Fruit fly (Drosophila melanogaster) whole organism, embryonic: ENCODE measurements around the gene TTLL4A.

Source experiments
- Blimp-1 ChIP-seq: fragments of 200-800 bp; sonication (Bioruptor generic); optimal IDR thresholded peaks from 3 replicates; lab custom pipeline; 2018; ENCODE audit warnings: missing biosample characterization, missing genetic modification characterization, mild to moderate bottlenecking, moderate library complexity, missing genetic modification reagents
- BtbVII ChIP-seq: fragments of 200-800 bp; sonication (Bioruptor generic); optimal IDR thresholded peaks from 3 replicates; lab custom pipeline; 2017; ENCODE audit warnings: missing biosample characterization, mild to moderate bottlenecking, missing genetic modification characterization
- CG10147 ChIP-seq: fragments of 200-800 bp; sonication (Bioruptor generic); optimal IDR thresholded peaks from 2 replicates; lab custom pipeline; 2019; ENCODE audit warnings: missing biosample characterization, mild to moderate bottlenecking, missing genetic modification characterization, moderate library complexity
- CG10462 ChIP-seq: fragments of 200-800 bp; sonication (Bioruptor generic); optimal IDR thresholded peaks from 2 replicates; lab custom pipeline; 2016; ENCODE audit warnings: missing biosample characterization, missing genetic modification characterization
- CG10565 ChIP-seq: fragments of 200-800 bp; sonication (Bioruptor generic); optimal IDR thresholded peaks from 3 replicates; lab custom pipeline; 2016; ENCODE audit warnings: missing biosample characterization, mild to moderate bottlenecking, missing genetic modification characterization
- CG10654 ChIP-seq: fragments of 200-800 bp; sonication (Bioruptor generic); optimal IDR thresholded peaks from 2 replicates; lab custom pipeline; 2016; ENCODE audit warnings: missing biosample characterization, missing genetic modification characterization
- CG11085 ChIP-seq: fragments of 200-800 bp; sonication (Bioruptor generic); IDR thresholded peaks from 2 replicates; pipeline ENCODE4 v1.3.6; 2022; ENCODE audit warnings: missing biosample characterization, missing genetic modification characterization
- CG11504 ChIP-seq: fragments of 200-800 bp; sonication (Bioruptor generic); optimal IDR thresholded peaks from 3 replicates; lab custom pipeline; 2019; ENCODE audit warnings: missing biosample characterization, mild to moderate bottlenecking, missing genetic modification characterization, moderate library complexity
- CG12104 ChIP-seq: fragments of 200-800 bp; sonication (Bioruptor generic); optimal IDR thresholded peaks from 3 replicates; lab custom pipeline; 2016; ENCODE audit warnings: missing biosample characterization, missing genetic modification characterization
- CG12299 ChIP-seq: fragments of 200-800 bp; sonication (Bioruptor generic); optimal IDR thresholded peaks from 2 replicates; lab custom pipeline; 2018; ENCODE audit warnings: missing biosample characterization, mild to moderate bottlenecking, missing genetic modification characterization
- CG14050 ChIP-seq: fragments of 200-800 bp; sonication (Bioruptor generic); IDR thresholded peaks from 3 replicates; pipeline ENCODE4 v1.3.6; 2022; ENCODE audit warnings: missing biosample characterization, missing genetic modification characterization
- CG15269 ChIP-seq: fragments of 200-800 bp; sonication (Bioruptor generic); optimal IDR thresholded peaks from 2 replicates; lab custom pipeline; 2018; ENCODE audit warnings: missing biosample characterization, mild to moderate bottlenecking, missing genetic modification characterization, moderate library complexity
- CG15479 ChIP-seq: fragments of 200-800 bp; sonication (Bioruptor generic); optimal IDR thresholded peaks from 3 replicates; lab custom pipeline; 2019; ENCODE audit warnings: missing biosample characterization, mild to moderate bottlenecking, missing genetic modification characterization, moderate library complexity
- CG1647 ChIP-seq: fragments of 200-800 bp; sonication (Bioruptor generic); optimal IDR thresholded peaks from 3 replicates; lab custom pipeline; 2016; ENCODE audit warnings: missing biosample characterization, missing genetic modification characterization
- CG31441 ChIP-seq: fragments of 200-800 bp; sonication (Bioruptor generic); IDR thresholded peaks from 2 replicates; pipeline ENCODE4 v1.3.6; 2022; ENCODE audit warnings: missing biosample characterization, missing genetic modification characterization
- CG3847 ChIP-seq: fragments of 200-800 bp; sonication (Bioruptor generic); IDR thresholded peaks from 2 replicates; pipeline ENCODE4 v1.3.6; 2022; ENCODE audit warnings: missing biosample characterization, missing genetic modification characterization
- CG6689 ChIP-seq: fragments of 200-800 bp; sonication (Bioruptor generic); IDR thresholded peaks from 2 replicates; pipeline ENCODE4 v1.3.6; 2022; ENCODE audit warnings: missing biosample characterization, missing genetic modification characterization
- CG7372 ChIP-seq: fragments of 200-800 bp; sonication (Bioruptor generic); IDR thresholded peaks from 2 replicates; pipeline ENCODE4 v1.3.6; 2022; ENCODE audit warnings: missing biosample characterization, missing genetic modification characterization
- CG8089 ChIP-seq: fragments of 200-800 bp; sonication (Bioruptor generic); optimal IDR thresholded peaks from 3 replicates; lab custom pipeline; 2016; ENCODE audit warnings: missing biosample characterization, missing genetic modification characterization
- CG9437 ChIP-seq: fragments of 200-800 bp; sonication (Bioruptor generic); optimal IDR thresholded peaks from 2 replicates; lab custom pipeline; 2018; ENCODE audit warnings: missing biosample characterization, mild to moderate bottlenecking, missing genetic modification characterization
- CG9609 ChIP-seq: fragments of 200-800 bp; sonication (Bioruptor generic); optimal IDR thresholded peaks from 3 replicates; lab custom pipeline; 2016; ENCODE audit warnings: missing biosample characterization, missing genetic modification characterization
- CG9817 ChIP-seq: fragments of 200-800 bp; sonication (Bioruptor generic); optimal IDR thresholded peaks from 2 replicates; lab custom pipeline; 2018; ENCODE audit warnings: missing biosample characterization, mild to moderate bottlenecking, missing genetic modification characterization, moderate library complexity
- Dfd ChIP-seq, 2 experiments: fragments of >200 bp; optimal IDR thresholded peaks; 2 replicates each; lab custom pipeline; 2017; ENCODE audit warnings: missing biosample characterization in 2 of 2, missing genetic modification characterization in 2 of 2
- HLH3B ChIP-seq: fragments of 200-800 bp; sonication (Bioruptor generic); IDR thresholded peaks from 2 replicates; pipeline ENCODE4 v1.3.6; 2022; ENCODE audit warnings: missing biosample characterization, missing genetic modification characterization
- HmgZ ChIP-seq: fragments of 200-800 bp; sonication (Bioruptor generic); optimal IDR thresholded peaks from 2 replicates; lab custom pipeline; 2018; ENCODE audit warnings: missing biosample characterization, mild to moderate bottlenecking, missing genetic modification characterization
- Hmr ChIP-seq: fragments of 200-800 bp; sonication (Bioruptor generic); optimal IDR thresholded peaks from 3 replicates; lab custom pipeline; 2017; ENCODE audit warnings: mild to moderate bottlenecking, missing biosample characterization, missing genetic modification reagents, missing genetic modification characterization
- Hmx ChIP-seq: fragments of 200-800 bp; sonication (Bioruptor generic); optimal IDR thresholded peaks from 2 replicates; lab custom pipeline; 2016; ENCODE audit warnings: missing biosample characterization, missing genetic modification characterization
- Hr78 ChIP-seq, 2 experiments: fragments of 200-800 bp in 1 of 2; fragments of >200 bp in 1 of 2; sonication (Bioruptor generic) in 1 of 2; optimal IDR thresholded peaks; 2 replicates each; lab custom pipeline; 2017 to 2019; ENCODE audit warnings: missing biosample characterization in 2 of 2, missing genetic modification characterization in 2 of 2, mild to moderate bottlenecking in 1 of 2, moderate library complexity in 1 of 2
- Kr ChIP-seq: fragments of 200-800 bp; sonication (Bioruptor generic); optimal IDR thresholded peaks from 2 replicates; lab custom pipeline; 2017; ENCODE audit warnings: missing biosample characterization, mild to moderate bottlenecking, missing genetic modification characterization
- Mes4 ChIP-seq: fragments of 200-800 bp; sonication (Bioruptor generic); optimal IDR thresholded peaks from 2 replicates; lab custom pipeline; 2016; ENCODE audit warnings: missing biosample characterization, missing genetic modification characterization
- NFAT ChIP-seq: fragments of 200-800 bp; sonication (Bioruptor generic); IDR thresholded peaks from 2 replicates; pipeline ENCODE4 v1.3.6; 2022; ENCODE audit warnings: missing biosample characterization, missing genetic modification characterization
- Nf-YA ChIP-seq: fragments of 200-800 bp; sonication (Bioruptor generic); IDR thresholded peaks from 2 replicates; pipeline ENCODE4 v1.3.6; 2022; ENCODE audit warnings: missing biosample characterization, missing genetic modification characterization
- Optix ChIP-seq: fragments of 200-800 bp; sonication (Bioruptor generic); IDR thresholded peaks from 3 replicates; pipeline ENCODE4 v1.3.6; 2022; ENCODE audit warnings: missing biosample characterization, missing genetic modification characterization
- Sox102F ChIP-seq: fragments of 200-800 bp; sonication (Bioruptor generic); optimal IDR thresholded peaks from 2 replicates; lab custom pipeline; 2018; ENCODE audit warnings: missing biosample characterization, mild to moderate bottlenecking, missing genetic modification characterization, moderate library complexity
- amos ChIP-seq: fragments of 200-800 bp; sonication (Bioruptor generic); IDR thresholded peaks from 2 replicates; pipeline ENCODE4 v1.3.6; 2022; ENCODE audit warnings: missing biosample characterization, missing genetic modification characterization; ENCODE audit not compliant: partially characterized antibody
- aop ChIP-seq: fragments of 200-800 bp; sonication (Bioruptor generic); IDR thresholded peaks from 2 replicates; pipeline ENCODE4 v1.3.6; 2022; ENCODE audit warnings: missing biosample characterization, missing genetic modification characterization
- chif ChIP-seq, 2 experiments: fragments of 200-800 bp; sonication (Bioruptor generic); optimal IDR thresholded peaks; 3 replicates each; lab custom pipeline; 2016; ENCODE audit warnings: missing biosample characterization in 2 of 2, missing genetic modification characterization in 2 of 2
- chm ChIP-seq: fragments of 200-800 bp; sonication (Bioruptor generic); IDR thresholded peaks from 2 replicates; pipeline ENCODE4 v1.3.6; 2022; ENCODE audit warnings: missing biosample characterization, missing genetic modification characterization
- fd64A ChIP-seq: fragments of 200-800 bp; sonication (Bioruptor generic); optimal IDR thresholded peaks from 3 replicates; lab custom pipeline; 2018; ENCODE audit warnings: missing biosample characterization, mild to moderate bottlenecking, missing genetic modification characterization
- hbn ChIP-seq: fragments of 200-800 bp; sonication (Bioruptor generic); IDR thresholded peaks from 2 replicates; pipeline ENCODE4 v1.3.6; 2022; ENCODE audit warnings: missing biosample characterization, missing genetic modification characterization; ENCODE audit not compliant: partially characterized antibody
- inv ChIP-seq: fragments of 200-800 bp; sonication (Bioruptor generic); IDR thresholded peaks from 2 replicates; pipeline ENCODE4 v1.3.6; 2022; ENCODE audit warnings: missing biosample characterization, missing genetic modification characterization; ENCODE audit not compliant: partially characterized antibody
- kay ChIP-seq: fragments of 200-800 bp; sonication (Bioruptor generic); optimal IDR thresholded peaks from 2 replicates; lab custom pipeline; 2016; ENCODE audit warnings: missing biosample characterization, missing genetic modification characterization
- pnt ChIP-seq: fragments of 200-800 bp; sonication (Bioruptor generic); optimal IDR thresholded peaks from 3 replicates; lab custom pipeline; 2016; ENCODE audit warnings: missing biosample characterization, missing genetic modification characterization
- rib ChIP-seq: fragments of 200-800 bp; sonication (Bioruptor generic); IDR thresholded peaks from 2 replicates; pipeline ENCODE4 v1.3.6; 2022; ENCODE audit warnings: missing biosample characterization, missing genetic modification characterization
- scrt ChIP-seq: fragments of 200-800 bp; sonication (Bioruptor generic); optimal IDR thresholded peaks from 2 replicates; lab custom pipeline; 2018; ENCODE audit warnings: missing biosample characterization, mild to moderate bottlenecking, missing genetic modification characterization, moderate library complexity
- sisA ChIP-seq: fragments of 200-800 bp; sonication (Bioruptor generic); IDR thresholded peaks from 2 replicates; pipeline ENCODE4 v1.3.6; 2022; ENCODE audit warnings: missing biosample characterization, missing genetic modification characterization
- so ChIP-seq: fragments of 200-800 bp; sonication (Bioruptor generic); IDR thresholded peaks from 3 replicates; pipeline ENCODE4 v1.3.6; 2022; ENCODE audit warnings: missing biosample characterization, missing genetic modification characterization
- sug ChIP-seq: fragments of 200-800 bp; optimal IDR thresholded peaks from 2 replicates; lab custom pipeline; 2019; ENCODE audit warnings: missing biosample characterization, mild to moderate bottlenecking, missing genetic modification characterization, moderate library complexity
- zf30C ChIP-seq: fragments of 200-800 bp; sonication (Bioruptor generic); optimal IDR thresholded peaks from 3 replicates; lab custom pipeline; 2018; ENCODE audit warnings: missing biosample characterization, mild to moderate bottlenecking, missing genetic modification characterization

The TTLL4A gene

dm6 chr2L:11003925-11004673 lies 14.9 kb downstream of the TTLL4A start, which contains the start of gene RpL9 (continued):
- TF ChIP-seq hbn, result no peak
- no peak for TF ChIP-seq CG11504 (tag; lab: Kevin White, UChicago)
- no peak for TF ChIP-seq pnt (GFP tag; lab: Kevin White, UChicago)
- TF ChIP-seq CG1647 (GFP tag; lab: Kevin White, UChicago), result peak; percentile 50
- TF ChIP-seq CG15479, result no peak
- no peak for TF ChIP-seq CG11085
- TF ChIP-seq inv (GFP tag; lab: Robert Waterston, UW), result no peak
- TF ChIP-seq CG10565 (GFP tag; lab: Kevin White, UChicago), result no peak
- no peak; the same call in 1 of the 2 replicates for TF ChIP-seq CG7372 (GFP tag; lab: Robert Waterston, UW)
- no peak for TF ChIP-seq Optix
- TF ChIP-seq HmgZ, result peak; percentile 30
- TF ChIP-seq zf30C (GFP tag; lab: Kevin White, UChicago), result peak; percentile 37
- no peak; the same call in 1 of the 2 replicates for TF ChIP-seq CG3847 (GFP tag; lab: Robert Waterston, UW)
- TF ChIP-seq Dfd (GFP tag; optimal IDR thresholded peaks at IDR 0.05; lab: Kevin White, UChicago), result no peak
- no peak for TF ChIP-seq Hmr
- TF ChIP-seq CG14050, result no peak; the same call in 1 of the 3 replicates
- no peak for TF ChIP-seq sisA (GFP tag; lab: Robert Waterston, UW)
- peak; percentile 90 for TF ChIP-seq BtbVII (GFP tag; lab: Kevin White, UChicago)
- peak; percentile 78 for TF ChIP-seq CG12299 (tag; lab: Kevin White, UChicago)
- peak; percentile 43; the same call in 1 of the 2 replicates for TF ChIP-seq rib (GFP tag; lab: Robert Waterston, UW)
- TF ChIP-seq HLH3B (GFP tag; lab: Robert Waterston, UW), result no peak; the same call in 1 of the 2 replicates
- peak; percentile 77 for TF ChIP-seq scrt (GFP tag; lab: Kevin White, UChicago)
- no peak for TF ChIP-seq kay (GFP tag; lab: Kevin White, UChicago)
- TF ChIP-seq CG10147 (GFP tag; lab: Kevin White, UChicago), result no peak
- no peak for TF ChIP-seq Blimp-1 (GFP tag; lab: Kevin White, UChicago)
- no peak for TF ChIP-seq CG15269 (tag; lab: Kevin White, UChicago)
- no peak for TF ChIP-seq Hr78 (GFP tag; optimal IDR thresholded peaks at IDR 0.05; lab: Kevin White, UChicago)
- TF ChIP-seq chm (GFP tag; lab: Robert Waterston, UW), result no peak
- peak; percentile 68 for TF ChIP-seq CG12104 (GFP tag; lab: Kevin White, UChicago)
- TF ChIP-seq Sox102F (GFP tag; lab: Kevin White, UChicago), result no peak
- TF ChIP-seq CG10654 (GFP tag; lab: Kevin White, UChicago), result peak; percentile 33
- TF ChIP-seq so (GFP tag; lab: Robert Waterston, UW), result no peak
- peak; percentile 69 for TF ChIP-seq CG9437
- TF ChIP-seq CG9817, result no peak
- TF ChIP-seq NFAT (GFP tag; lab: Robert Waterston, UW), result no peak; the same call in 1 of the 2 replicates
- TF ChIP-seq CG6689, result no peak; the same call in 1 of the 2 replicates
- TF ChIP-seq CG8089 (GFP tag; lab: Kevin White, UChicago), result peak; percentile 60
- TF ChIP-seq Nf-YA (GFP tag; lab: Robert Waterston, UW), result peak; percentile 49; the same call in 1 of the 2 replicates
- TF ChIP-seq Hmx, result no peak
- peak; percentile 64 for TF ChIP-seq sug
- TF ChIP-seq Mes4, result peak; percentile 68
- TF ChIP-seq aop (GFP tag; lab: Robert Waterston, UW), result no peak
- no peak for TF ChIP-seq CG10462 (GFP tag; lab: Kevin White, UChicago)
- TF ChIP-seq CG31441 (GFP tag; lab: Robert Waterston, UW), result no peak; the same call in none of the 2 replicates
- TF ChIP-seq CG9609 (GFP tag; lab: Kevin White, UChicago), result peak; percentile 40
- no peak for TF ChIP-seq Kr (GFP tag; lab: Kevin White, UChicago)
- TF ChIP-seq chif (GFP tag; optimal IDR thresholded peaks at IDR 0.05; lab: Kevin White, UChicago), result peak in 1 of 2 experiments; percentile 28
- TF ChIP-seq fd64A (GFP tag; lab: Kevin White, UChicago), result no peak
- no peak; the same call in 1 of the 2 replicates for TF ChIP-seq amos (GFP tag; lab: Robert Waterston, UW)
